Worm (Caenorhabditis elegans) whole organism, L4 larva: ENCODE data around the gene pitr-4.

Source experiments
- dmd-6 ChIP-seq: fragments of 200-800 bp; sonication (Bioruptor generic); IDR thresholded peaks from 2 replicates; pipeline ENCODE4 v1.3.6; 2022; ENCODE audit warnings: missing genetic modification reagents, missing genetic modification characterization, missing compliant biosample characterization
- fkh-10 ChIP-seq: fragments of 150-350 bp; optimal IDR thresholded peaks from 2 replicates; lab custom pipeline; 2014; ENCODE audit warnings: missing biosample characterization, missing genetic modification reagents, missing genetic modification characterization
- fos-1 ChIP-seq: fragments of 150-350 bp; optimal IDR thresholded peaks from 2 replicates; lab custom pipeline; 2014; ENCODE audit warnings: missing biosample characterization, missing genetic modification characterization
- jun-1 ChIP-seq: fragments of 150-350 bp; optimal IDR thresholded peaks from 2 replicates; lab custom pipeline; 2014; ENCODE audit warnings: missing biosample characterization, missing genetic modification reagents, missing genetic modification characterization
- mep-1 ChIP-seq: fragments of 150-350 bp; sonication (generic microtip); optimal IDR thresholded peaks from 3 replicates; lab custom pipeline; 2014; ENCODE audit warnings: missing biosample characterization, missing genetic modification characterization
- sdz-12 ChIP-seq: fragments of 200-800 bp; sonication (Bioruptor generic); optimal IDR thresholded peaks from 2 replicates; lab custom pipeline; 2018; ENCODE audit warnings: mild to moderate bottlenecking, missing genetic modification characterization, missing compliant biosample characterization
- snpc-1.2 ChIP-seq: fragments of 200-800 bp; sonication (Bioruptor generic); IDR thresholded peaks from 2 replicates; pipeline ENCODE4 v1.3.6; 2022; ENCODE audit warnings: missing genetic modification reagents, missing genetic modification characterization, missing compliant biosample characterization
- snpc-4 ChIP-seq: fragments of 150-350 bp; optimal IDR thresholded peaks from 2 replicates; lab custom pipeline; 2014; ENCODE audit warnings: missing biosample characterization, missing genetic modification characterization

- TF ChIP-seq mep-1 (tag; lab: Kevin White, UChicago) = no peak
- no peak for TF ChIP-seq fkh-10 (GFP tag; lab: Kevin White, UChicago)
- TF ChIP-seq sdz-12 (GFP tag; lab: Kevin White, UChicago) = no peak
- no peak for TF ChIP-seq snpc-1.2 (GFP tag; lab: Robert Waterston, UW)
- no peak for TF ChIP-seq dmd-6 (GFP tag; lab: Robert Waterston, UW)
- TF ChIP-seq snpc-4 (tag; lab: Kevin White, UChicago) = no peak
- TF ChIP-seq fos-1 (tag; lab: Kevin White, UChicago) = no peak
- no peak for TF ChIP-seq jun-1 (tag; lab: Kevin White, UChicago)
Measured at ce11 chrV:9654154-9654805, 7.1 kb downstream of the pitr-4 start, which contains the start of gene cyp-29A4.
